Worm (Caenorhabditis elegans) whole organism, L4/young adult: ENCODE results near the gene uvs-1.

Experiments
- W03F9.2 ChIP-seq: fragments of 150-350 bp; optimal IDR thresholded peaks from 2 replicates; lab custom pipeline; 2014; ENCODE audit warnings: missing biosample characterization, missing genetic modification characterization
- dao-5 ChIP-seq: sonication (generic microtip); optimal IDR thresholded peaks from 2 replicates; lab custom pipeline; 2016; ENCODE audit warnings: missing genotype, missing genetic modification characterization, moderate library complexity, missing compliant biosample characterization
- him-1 ChIP-seq: sonication (generic microtip); optimal IDR thresholded peaks from 2 replicates; lab custom pipeline; 2016; ENCODE audit warnings: missing genotype, missing genetic modification reagents, missing genetic modification characterization, missing compliant biosample characterization

DNA sequence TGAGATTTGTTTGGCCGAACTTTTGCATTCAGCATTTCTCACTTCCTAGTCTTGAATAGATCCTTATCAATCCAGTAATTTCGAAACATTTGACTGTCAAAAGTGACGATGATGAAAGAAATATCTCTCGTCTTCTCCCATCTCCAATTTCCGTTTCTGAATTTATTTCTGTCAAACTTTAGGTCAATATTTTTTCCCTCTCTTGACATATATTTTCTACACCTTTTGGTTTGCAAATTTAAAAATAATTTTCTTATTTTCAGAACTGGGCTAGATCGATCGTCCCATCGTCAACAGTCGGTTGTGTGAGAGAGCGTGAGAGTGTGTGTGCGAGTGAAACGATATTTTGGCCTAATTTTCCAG lies 774 bp upstream of the uvs-1 start, which contains the start of gene xpo-1:
- no peak for TF ChIP-seq dao-5 (tag; lab: Kevin White, UChicago)
- TF ChIP-seq W03F9.2 (tag; lab: Kevin White, UChicago), result no peak
- no peak for TF ChIP-seq him-1 (tag; lab: Kevin White, UChicago)
